Worm (Caenorhabditis elegans) whole organism, L2 larva: ENCODE data around the gene F54D5.2.

Experiments used
- C34F6.9 ChIP-seq: fragments of 150-350 bp; optimal IDR thresholded peaks from 2 replicates; lab custom pipeline; 2014; ENCODE audit warnings: missing biosample characterization, missing genetic modification characterization
- F13H6.1 ChIP-seq: sonication (generic microtip); optimal IDR thresholded peaks from 2 replicates; lab custom pipeline; 2016; ENCODE audit warnings: missing genetic modification characterization, missing compliant biosample characterization
- R02D3.7 ChIP-seq: fragments of 150-350 bp; optimal IDR thresholded peaks from 2 replicates; lab custom pipeline; 2014; ENCODE audit warnings: missing biosample characterization, missing genetic modification characterization
- Y55F3AM.14 ChIP-seq: fragments of 200-800 bp; sonication (Bioruptor generic); optimal IDR thresholded peaks from 2 replicates; lab custom pipeline; 2018; ENCODE audit warnings: mild to moderate bottlenecking, missing genetic modification characterization, missing compliant biosample characterization
- ZK546.5 ChIP-seq: sonication (generic microtip); optimal IDR thresholded peaks from 2 replicates; lab custom pipeline; 2017; ENCODE audit warnings: missing biosample characterization, missing genetic modification characterization
- alr-1 ChIP-seq: fragments of 150-350 bp; optimal IDR thresholded peaks from 2 replicates; lab custom pipeline; 2014; ENCODE audit warnings: missing biosample characterization, missing genetic modification characterization
- aly-2 ChIP-seq: fragments of 150-350 bp; optimal IDR thresholded peaks from 2 replicates; lab custom pipeline; 2014; ENCODE audit warnings: missing biosample characterization, missing genetic modification characterization
- ama-1 ChIP-seq: fragments of 150-350 bp; optimal IDR thresholded peaks from 2 replicates; lab custom pipeline; 2018; ENCODE audit warnings: inconsistent platforms
- blmp-1 ChIP-seq: sonication (generic microtip); optimal IDR thresholded peaks from 2 replicates; lab custom pipeline; 2017; ENCODE audit warnings: missing genetic modification characterization, mild to moderate bottlenecking, missing compliant biosample characterization, antibody characterized with exemption, moderate library complexity; ENCODE audit not compliant: insufficient read depth
- ceh-16 ChIP-seq: fragments of 150-350 bp; optimal IDR thresholded peaks from 2 replicates; lab custom pipeline; 2014; ENCODE audit warnings: missing biosample characterization, missing genetic modification characterization
- ceh-82 ChIP-seq: fragments of 150-350 bp; optimal IDR thresholded peaks from 2 replicates; lab custom pipeline; 2014; ENCODE audit warnings: missing biosample characterization, missing genetic modification characterization
- crh-2 ChIP-seq: sonication (generic microtip); optimal IDR thresholded peaks from 2 replicates; lab custom pipeline; 2017; ENCODE audit warnings: missing biosample characterization, missing genetic modification characterization
- dmd-4 ChIP-seq: sonication (generic microtip); optimal IDR thresholded peaks from 2 replicates; lab custom pipeline; 2017; ENCODE audit warnings: missing biosample characterization, missing genetic modification characterization
- egl-27 ChIP-seq: sonication (generic microtip); optimal IDR thresholded peaks from 3 replicates; lab custom pipeline; 2017; ENCODE audit warnings: missing biosample characterization, missing genetic modification reagents, missing genetic modification characterization
- elt-1 ChIP-seq: fragments of 150-350 bp; optimal IDR thresholded peaks from 2 replicates; lab custom pipeline; 2014; ENCODE audit warnings: missing biosample characterization, missing genetic modification characterization
- elt-3 ChIP-seq: sonication (generic microtip); optimal IDR thresholded peaks from 2 replicates; lab custom pipeline; 2017; ENCODE audit warnings: missing biosample characterization, missing genetic modification characterization
- fos-1 ChIP-seq: fragments of 150-350 bp; optimal IDR thresholded peaks from 2 replicates; lab custom pipeline; 2014; ENCODE audit warnings: missing biosample characterization, missing genetic modification characterization
- gmeb-1 ChIP-seq: fragments of 150-350 bp; optimal IDR thresholded peaks from 2 replicates; lab custom pipeline; 2014; ENCODE audit warnings: missing biosample characterization, missing genetic modification characterization
- lin-11 ChIP-seq: fragments of 150-350 bp; sonication (generic microtip); optimal IDR thresholded peaks from 2 replicates; lab custom pipeline; 2014; ENCODE audit warnings: missing biosample characterization, missing genetic modification characterization, inconsistent platforms, mixed read lengths
- lin-13 ChIP-seq: fragments of 150-350 bp; optimal IDR thresholded peaks from 2 replicates; lab custom pipeline; 2014; ENCODE audit warnings: missing biosample characterization, missing genetic modification reagents, missing genetic modification characterization
- lin-39 ChIP-seq: fragments of 150-350 bp; optimal IDR thresholded peaks from 2 replicates; lab custom pipeline; 2014; ENCODE audit warnings: missing biosample characterization, missing genetic modification reagents, missing genetic modification characterization
- lsy-2 ChIP-seq, 2 experiments: fragments of 150-350 bp in 1 of 2; sonication (generic microtip) in 1 of 2; optimal IDR thresholded peaks; 2 replicates each; lab custom pipeline; 2014 to 2017; ENCODE audit warnings: missing biosample characterization in 2 of 2, missing genetic modification characterization in 2 of 2
- mab-5 ChIP-seq: fragments of 150-350 bp; optimal IDR thresholded peaks from 2 replicates; lab custom pipeline; 2014; ENCODE audit warnings: missing biosample characterization, missing genetic modification characterization
- mbf-1 ChIP-seq: sonication (generic microtip); optimal IDR thresholded peaks from 2 replicates; lab custom pipeline; 2017; ENCODE audit warnings: missing biosample characterization, missing genetic modification characterization
- mdl-1 ChIP-seq, 2 experiments: fragments of 150-350 bp in 1 of 2; sonication (generic microtip) in 1 of 2; optimal IDR thresholded peaks; 2 replicates each; lab custom pipeline; 2017; ENCODE audit warnings: missing biosample characterization in 2 of 2, missing genetic modification characterization in 2 of 2
- nhr-10 ChIP-seq: sonication (generic microtip); optimal IDR thresholded peaks from 2 replicates; lab custom pipeline; 2017; ENCODE audit warnings: missing biosample characterization, missing genetic modification characterization
- nhr-11 ChIP-seq: fragments of 150-350 bp; optimal IDR thresholded peaks from 2 replicates; lab custom pipeline; 2014; ENCODE audit warnings: missing biosample characterization, missing genetic modification characterization
- nhr-12 ChIP-seq: fragments of 150-350 bp; optimal IDR thresholded peaks from 2 replicates; lab custom pipeline; 2014; ENCODE audit warnings: missing biosample characterization, missing genetic modification characterization
- nhr-129 ChIP-seq: fragments of 150-350 bp; optimal IDR thresholded peaks from 2 replicates; lab custom pipeline; 2014; ENCODE audit warnings: missing biosample characterization, missing genetic modification characterization
- nhr-21 ChIP-seq: fragments of 150-350 bp; optimal IDR thresholded peaks from 2 replicates; lab custom pipeline; 2014; ENCODE audit warnings: missing biosample characterization, missing genetic modification characterization
- nhr-23 ChIP-seq: fragments of 150-350 bp; optimal IDR thresholded peaks from 2 replicates; lab custom pipeline; 2014; ENCODE audit warnings: missing biosample characterization, missing genetic modification reagents, missing genetic modification characterization
- nhr-237 ChIP-seq: fragments of 150-350 bp; optimal IDR thresholded peaks from 2 replicates; lab custom pipeline; 2014; ENCODE audit warnings: missing biosample characterization, missing genetic modification characterization
- nhr-25 ChIP-seq: fragments of 150-350 bp; sonication (generic microtip); optimal IDR thresholded peaks from 3 replicates; lab custom pipeline; 2014; ENCODE audit warnings: missing biosample characterization, missing genetic modification characterization
- nhr-6 ChIP-seq: fragments of 150-350 bp; optimal IDR thresholded peaks from 2 replicates; lab custom pipeline; 2014; ENCODE audit warnings: missing biosample characterization, missing genetic modification characterization
- nhr-77 ChIP-seq: fragments of 150-350 bp; optimal IDR thresholded peaks from 2 replicates; lab custom pipeline; 2014; ENCODE audit warnings: missing biosample characterization, missing genetic modification characterization
- peb-1 ChIP-seq: fragments of 150-350 bp; optimal IDR thresholded peaks from 2 replicates; lab custom pipeline; 2014; ENCODE audit warnings: missing biosample characterization, missing genetic modification characterization
- sem-4 ChIP-seq: fragments of 150-350 bp; optimal IDR thresholded peaks from 2 replicates; lab custom pipeline; 2014; ENCODE audit warnings: missing biosample characterization, missing genetic modification reagents, missing genetic modification characterization
- skn-1 ChIP-seq: sonication (generic microtip); optimal IDR thresholded peaks from 2 replicates; lab custom pipeline; 2017; ENCODE audit warnings: missing biosample characterization, missing genetic modification characterization
- sma-3 ChIP-seq: sonication (generic microtip); optimal IDR thresholded peaks from 2 replicates; lab custom pipeline; 2016; ENCODE audit warnings: missing genetic modification reagents, missing genetic modification characterization, missing compliant biosample characterization
- sma-9 ChIP-seq, 2 experiments: fragments of 150-350 bp in 1 of 2; sonication (generic microtip) in 1 of 2; optimal IDR thresholded peaks; 2 replicates each; lab custom pipeline; 2014 to 2016; ENCODE audit warnings: missing genetic modification characterization in 2 of 2, mild to moderate bottlenecking in 1 of 2, missing biosample characterization in 1 of 2, missing compliant biosample characterization in 1 of 2, missing genetic modification reagents in 1 of 2, moderate library complexity in 1 of 2
- snpc-4 ChIP-seq: fragments of 150-350 bp; optimal IDR thresholded peaks from 2 replicates; lab custom pipeline; 2014; ENCODE audit warnings: missing biosample characterization, missing genetic modification characterization
- unc-39 ChIP-seq: fragments of 150-350 bp; optimal IDR thresholded peaks from 2 replicates; lab custom pipeline; 2014; ENCODE audit warnings: missing biosample characterization, missing genetic modification characterization
- unc-55 ChIP-seq: fragments of 150-350 bp; sonication (generic microtip); optimal IDR thresholded peaks from 3 replicates; lab custom pipeline; 2014; ENCODE audit warnings: missing biosample characterization, missing genetic modification reagents, missing genetic modification characterization
- unc-62 ChIP-seq: fragments of 150-350 bp; optimal IDR thresholded peaks from 2 replicates; lab custom pipeline; 2014; ENCODE audit warnings: missing biosample characterization, missing genetic modification reagents, missing genetic modification characterization
- zag-1 ChIP-seq: fragments of 150-350 bp; optimal IDR thresholded peaks from 2 replicates; lab custom pipeline; 2014; ENCODE audit warnings: missing biosample characterization, missing genetic modification characterization
- ztf-1 ChIP-seq: fragments of 200-800 bp; sonication (Bioruptor generic); conservative IDR thresholded peaks from 2 replicates; pipeline ENCODE4 v1.3.6; 2022; ENCODE audit warnings: missing genetic modification characterization, missing compliant biosample characterization
- ztf-11 ChIP-seq: sonication (generic microtip); optimal IDR thresholded peaks from 2 replicates; lab custom pipeline; 2017; ENCODE audit warnings: missing biosample characterization, missing genetic modification characterization
- ztf-4 ChIP-seq: fragments of 150-350 bp; optimal IDR thresholded peaks from 2 replicates; lab custom pipeline; 2014; ENCODE audit warnings: missing biosample characterization, missing genetic modification characterization

Gene F54D5.2

ce11 chrII:11545952-11546325 lies 27.0 kb upstream of the F54D5.2 start:
- TF ChIP-seq nhr-129 (tag; lab: Kevin White, UChicago) = no peak
- TF ChIP-seq lin-13 (GFP tag; lab: Kevin White, UChicago) = no peak
- no peak for TF ChIP-seq mbf-1 (tag; lab: Kevin White, UChicago)

DNA sequence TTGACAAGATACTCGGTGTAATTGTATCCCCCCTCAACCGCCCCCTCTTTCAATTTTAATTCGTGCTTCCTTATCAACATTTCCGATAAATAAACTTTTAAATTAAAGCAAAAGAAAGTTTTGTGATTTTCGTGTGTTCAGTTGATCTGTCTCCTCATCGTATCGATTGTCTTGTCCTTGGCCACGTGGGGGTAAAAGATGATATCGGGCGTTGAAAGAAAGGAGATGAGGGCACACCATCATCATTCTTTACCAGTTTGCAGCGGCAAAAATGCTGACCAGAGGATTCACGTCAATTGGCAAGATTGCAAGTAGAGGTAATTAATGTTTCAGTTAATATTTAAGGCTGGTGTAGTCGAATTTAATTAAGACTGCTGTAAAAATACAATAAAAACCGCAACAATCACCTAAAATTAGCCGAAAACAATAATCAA lies 25.7 kb upstream of the F54D5.2 start, which contains the start of gene F54D5.7:
Gene F54D5.7 (plus strand): TSS at position 264 of the 434 bp plus-strand sequence.
- 0 out of 2 replicates have a peak, but pooled peaks have one; percentile 83 for TF ChIP-seq ztf-1 (GFP tag; lab: Robert Waterston, UW)
- TF ChIP-seq lin-13 (GFP tag; lab: Kevin White, UChicago) = peak; percentile 50
- TF ChIP-seq blmp-1 (tag; lab: Kevin White, UChicago) = peak; percentile 34
- peak; percentile 52 for TF ChIP-seq nhr-6 (tag; lab: Kevin White, UChicago)
- TF ChIP-seq nhr-77 (tag; lab: Kevin White, UChicago) = no peak
- peak; percentile 58 for TF ChIP-seq sma-9 (GFP tag; optimal IDR thresholded peaks at IDR 0.05; lab: Kevin White, UChicago)
- TF ChIP-seq sma-9 (tag; optimal IDR thresholded peaks at IDR 0.05; lab: Kevin White, UChicago) = no peak
- TF ChIP-seq snpc-4 = no peak
- TF ChIP-seq lsy-2 (tag; optimal IDR thresholded peaks at IDR 0.05; lab: Kevin White, UChicago) = peak; percentile 24 to 75
- TF ChIP-seq ceh-16 (tag; lab: Kevin White, UChicago) = peak; percentile 3
- no peak for TF ChIP-seq nhr-10 (tag; lab: Kevin White, UChicago)
- no peak for TF ChIP-seq peb-1 (tag; lab: Kevin White, UChicago)
- no peak for TF ChIP-seq alr-1 (tag; lab: Kevin White, UChicago)
- peak; percentile 96 for TF ChIP-seq ztf-4
- TF ChIP-seq mbf-1 (tag; lab: Kevin White, UChicago) = no peak
- peak; percentile 83 for TF ChIP-seq nhr-129 (tag; lab: Kevin White, UChicago)
- TF ChIP-seq nhr-11 = no peak
- TF ChIP-seq mab-5 = no peak
- peak in 1 of 2 experiments; percentile 64 for TF ChIP-seq mdl-1 (tag; optimal IDR thresholded peaks at IDR 0.05; lab: Kevin White, UChicago)
- TF ChIP-seq nhr-237 (tag; lab: Kevin White, UChicago) = no peak
- TF ChIP-seq nhr-25 (tag; lab: Kevin White, UChicago) = peak; percentile 65
- TF ChIP-seq nhr-21 (tag; lab: Kevin White, UChicago) = peak; percentile 61
- TF ChIP-seq unc-55 (GFP tag; lab: Kevin White, UChicago) = no peak
- TF ChIP-seq ztf-11 (tag; lab: Kevin White, UChicago) = no peak
- TF ChIP-seq egl-27 (tag; lab: Kevin White, UChicago) = no peak
- no peak for TF ChIP-seq unc-39 (tag; lab: Kevin White, UChicago)
- TF ChIP-seq zag-1 (tag; lab: Kevin White, UChicago) = no peak
- peak; percentile 13 for TF ChIP-seq fos-1 (tag; lab: Kevin White, UChicago)
- TF ChIP-seq ama-1 (lab: Kevin White, UChicago) = peak; percentile 99
- no peak for TF ChIP-seq elt-1 (tag; lab: Kevin White, UChicago)
- TF ChIP-seq lin-11 (tag; lab: Kevin White, UChicago) = no peak
- TF ChIP-seq gmeb-1 (tag; lab: Kevin White, UChicago) = peak; percentile 35
- TF ChIP-seq ceh-82 (tag; lab: Kevin White, UChicago) = no peak
- TF ChIP-seq elt-3 = no peak
- TF ChIP-seq nhr-12 (tag; lab: Kevin White, UChicago) = no peak
- TF ChIP-seq dmd-4 (tag; lab: Kevin White, UChicago) = no peak
- TF ChIP-seq skn-1 = no peak
- peak; percentile 20 for TF ChIP-seq unc-62
- no peak for TF ChIP-seq lin-39 (tag; lab: Kevin White, UChicago)
- peak; percentile 37 for TF ChIP-seq F13H6.1 (tag; lab: Kevin White, UChicago)
- TF ChIP-seq sma-3 = peak; percentile 43
- peak; percentile 27 for TF ChIP-seq sem-4 (tag; lab: Kevin White, UChicago)
- TF ChIP-seq R02D3.7 = no peak
- TF ChIP-seq nhr-23 (tag; lab: Kevin White, UChicago) = no peak
- peak; percentile 61 for TF ChIP-seq C34F6.9
- TF ChIP-seq crh-2 (tag; lab: Kevin White, UChicago) = peak; percentile 97
- no peak for TF ChIP-seq Y55F3AM.14 (GFP tag; lab: Kevin White, UChicago)
- peak; percentile 37 for TF ChIP-seq aly-2 (tag; lab: Kevin White, UChicago)
- no peak for TF ChIP-seq ZK546.5
